Worm (Caenorhabditis elegans) whole organism, early embryonic: ENCODE measurements around the gene T27E9.2.

ENCODE experiments used
- ama-1 ChIP-seq: fragments of 150-350 bp; optimal IDR thresholded peaks from 2 replicates; lab custom pipeline; 2014
- ceh-13 ChIP-seq: fragments of 200-800 bp; sonication (Bioruptor generic); optimal IDR thresholded peaks from 2 replicates; lab custom pipeline; 2018; ENCODE audit warnings: mild to moderate bottlenecking, missing genetic modification characterization, missing compliant biosample characterization
- ets-7 ChIP-seq: sonication (generic microtip); optimal IDR thresholded peaks from 2 replicates; lab custom pipeline; 2016; ENCODE audit warnings: missing genotype, missing genetic modification characterization, missing compliant biosample characterization
- flt-1 ChIP-seq: fragments of 200-800 bp; sonication (Bioruptor generic); IDR thresholded peaks from 2 replicates; pipeline ENCODE4 v1.3.6; 2022; ENCODE audit warnings: missing genetic modification characterization, missing compliant biosample characterization

DNA sequence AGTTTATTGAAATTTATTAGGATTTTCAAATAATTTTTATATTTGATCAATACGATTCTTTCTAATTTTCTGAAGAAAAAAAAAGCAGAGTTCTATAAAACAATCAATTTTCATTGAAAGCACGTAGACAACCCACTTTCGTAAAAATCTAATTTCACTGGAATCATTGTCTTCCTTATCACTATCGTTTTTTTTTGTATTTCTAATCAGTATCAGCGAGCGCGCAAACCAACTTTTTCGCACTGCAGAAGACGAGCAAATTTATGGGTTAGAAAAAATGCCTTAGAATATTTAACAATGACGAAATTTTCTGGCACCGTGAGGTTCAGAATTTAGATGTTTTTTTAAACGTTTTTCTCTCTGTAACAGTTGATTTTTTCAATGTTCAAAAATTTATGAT is 9.6 kb downstream of the T27E9.2 start:
- TF ChIP-seq flt-1 (GFP tag; lab: Robert Waterston, UW) (no peak), ama-1 (lab: Kevin White, UChicago) (no peak), ets-7 (tag; lab: Kevin White, UChicago) (no peak), ceh-13 (GFP tag; lab: Kevin White, UChicago) (no peak)
